Fruit fly (Drosophila melanogaster): ENCODE measurements around the gene CG13678.
A peak's percentile ranks its signal among the peaks of the same experiment; 100 is the strongest.

CG13678 gene

dm6 chr3L:8177795-8178564 lies 44.0 kb upstream of the CG13678 start, which contains the start of gene Nmt (continued):
- TF ChIP-seq amos (GFP tag; IDR thresholded peaks at IDR 0.05; ENCODE audit: partially characterized antibody), result peak; percentile 85
- no peak for TF ChIP-seq pita (GFP tag; optimal IDR thresholded peaks at IDR 0.05)
- peak; percentile 12 for TF ChIP-seq CG9727 (GFP tag; optimal IDR thresholded peaks at IDR 0.05)
- TF ChIP-seq Sry-δ (GFP tag; optimal IDR thresholded peaks at IDR 0.05), result peak; percentile 68
- TF ChIP-seq ash1 (GFP tag; optimal IDR thresholded peaks at IDR 0.05), result no peak
- peak; percentile 37 for TF ChIP-seq unpg (GFP tag; optimal IDR thresholded peaks at IDR 0.05)
- TF ChIP-seq CG14667 (GFP tag; IDR thresholded peaks at IDR 0.05), result peak; percentile 36; the same call in 1 of the 2 replicates
- TF ChIP-seq sens (GFP tag), result peak; percentile 71
- peak; percentile 46 for TF ChIP-seq CG30403 (GFP tag; optimal IDR thresholded peaks at IDR 0.05)
- peak; percentile 7 for TF ChIP-seq CG13775 (GFP tag; optimal IDR thresholded peaks at IDR 0.05)
- TF ChIP-seq CG7963 (GFP tag; IDR thresholded peaks at IDR 0.05; ENCODE audit: partially characterized antibody), result peak; percentile 72
- peak; percentile 75 for TF ChIP-seq Dref (GFP tag; IDR thresholded peaks at IDR 0.05)
- peak; percentile 64; the same call in 1 of the 3 replicates for TF ChIP-seq ci (GFP tag; IDR thresholded peaks at IDR 0.05)
- peak; percentile 17 for TF ChIP-seq CG17385 (GFP tag; optimal IDR thresholded peaks at IDR 0.05)
- TF ChIP-seq CG7786 (GFP tag; optimal IDR thresholded peaks at IDR 0.05), result peak; percentile 6
- peak; percentile 25 to 90 for TF ChIP-seq crp (GFP tag; optimal IDR thresholded peaks at IDR 0.05)
- no peak for TF ChIP-seq ro (GFP tag; IDR thresholded peaks at IDR 0.05)
- 0 out of 3 replicates have a peak, but pooled peaks have one; percentile 28 for TF ChIP-seq Dbx (GFP tag; IDR thresholded peaks at IDR 0.05)
- TF ChIP-seq CG13424 (tag; optimal IDR thresholded peaks at IDR 0.05), result peak; percentile 18
- no peak for TF ChIP-seq peb (GFP tag; IDR thresholded peaks at IDR 0.05)
- TF ChIP-seq CG3995 (GFP tag; optimal IDR thresholded peaks at IDR 0.05), result peak; percentile 52
- peak; percentile 91 for TF ChIP-seq grau (tag; optimal IDR thresholded peaks at IDR 0.05)
- peak; percentile 80 for TF ChIP-seq gfzf (GFP tag; optimal IDR thresholded peaks at IDR 0.05)
- peak; percentile 29; the same call in 1 of the 2 replicates for TF ChIP-seq CG17328 (GFP tag; IDR thresholded peaks at IDR 0.05)
- no peak for TF ChIP-seq Kr (GFP tag; optimal IDR thresholded peaks at IDR 0.05)
- TF ChIP-seq Dll (GFP tag; IDR thresholded peaks at IDR 0.05; ENCODE audit: partially characterized antibody), result peak; percentile 82
- TF ChIP-seq prd (optimal IDR thresholded peaks at IDR 0.05), result no peak
- TF ChIP-seq prd (GFP tag; IDR thresholded peaks at IDR 0.05), result peak; percentile 51; the same call in 1 of the 3 replicates
- TF ChIP-seq dmrt11E (tag; optimal IDR thresholded peaks at IDR 0.05), result peak; percentile 6
- TF ChIP-seq Ets65A (GFP tag), result peak; percentile 90
- peak; percentile 57 for TF ChIP-seq Sox102F (GFP tag; optimal IDR thresholded peaks at IDR 0.05)
- TF ChIP-seq MBD-R2 (GFP tag; IDR thresholded peaks at IDR 0.05), result peak; percentile 81
- peak; percentile 40 for TF ChIP-seq CG7839 (tag; optimal IDR thresholded peaks at IDR 0.05)
- TF ChIP-seq zfh2 (GFP tag; optimal IDR thresholded peaks at IDR 0.05), result peak; percentile 25
- TF ChIP-seq Side (GFP tag; optimal IDR thresholded peaks at IDR 0.05), result no peak
- TF ChIP-seq sens-2 (GFP tag; IDR thresholded peaks at IDR 0.05), result 0 out of 2 replicates have a peak, but pooled peaks have one; percentile 20
- TF ChIP-seq D19A (tag; optimal IDR thresholded peaks at IDR 0.05), result no peak
- 0 out of 3 replicates have a peak, but pooled peaks have one; percentile 33 for TF ChIP-seq CG2889 (GFP tag; IDR thresholded peaks at IDR 0.05)

dm6 chr3L:8180464-8181137 lies 41.3 kb upstream of the CG13678 start, which contains the start of the genes mthl7 and Uxs:
Gene mthl7 (minus strand): TSS chr3L:8180514.
Gene Uxs (plus strand): TSS chr3L:8180923.
- TF ChIP-seq org-1 (GFP tag; optimal IDR thresholded peaks at IDR 0.05) (no peak), HmgZ (tag; optimal IDR thresholded peaks at IDR 0.05) (peak; percentile 9), lola (GFP tag; optimal IDR thresholded peaks at IDR 0.05) (no peak), GATAe (GFP tag; conservative IDR thresholded peaks at IDR 0.05) (peak; percentile 72), B-H1 (GFP tag; IDR thresholded peaks at IDR 0.05) (no peak), dmrt11E (tag; optimal IDR thresholded peaks at IDR 0.05) (no peak), Bteb2 (GFP tag; optimal IDR thresholded peaks at IDR 0.05) (no peak), CG11093 (GFP tag; IDR thresholded peaks at IDR 0.05) (no peak), sna (GFP tag; IDR thresholded peaks at IDR 0.05; ENCODE audit: partially characterized antibody) (peak; percentile 22; the same call in 1 of the 2 replicates), CG10274 (GFP tag; optimal IDR thresholded peaks at IDR 0.05) (no peak), abd-A (tag; optimal IDR thresholded peaks at IDR 0.05) (no peak), CG14710 (tag; optimal IDR thresholded peaks at IDR 0.05) (peak; percentile 4), sug (tag; optimal IDR thresholded peaks at IDR 0.05) (peak; percentile 4)

All from whole organism, embryonic.